Worm (Caenorhabditis elegans): ENCODE data around the gene cyp-33C8.
A peak's percentile ranks its signal among the peaks of the same experiment; 100 is the strongest.

cyp-33C8 gene

ce11 chrV:3812291-3812690 lies 8.9 kb upstream of the cyp-33C8 start, which contains the start of gene scl-12:
scl-12 (plus strand) TSS chrV:3812591.
- TF ChIP-seq ceh-14 (tag; optimal IDR thresholded peaks at IDR 0.05) (no peak), ceh-9 (tag; optimal IDR thresholded peaks at IDR 0.05) (no peak), pat-9 (tag; optimal IDR thresholded peaks at IDR 0.05) (no peak), rnt-1 (tag; optimal IDR thresholded peaks at IDR 0.05) (no peak), ref-2 (tag; optimal IDR thresholded peaks at IDR 0.05) (no peak), ama-1 (optimal IDR thresholded peaks at IDR 0.05) (no peak), dmd-4 (tag; optimal IDR thresholded peaks at IDR 0.05; ENCODE audit: borderline replicate concordance) (no peak)

ce11 chrV:3811541-3811940 lies 8.2 kb upstream of the cyp-33C8 start, which contains the start of gene scl-13:
scl-13 (minus strand) TSS chrV:3811641.
- TF ChIP-seq fkh-10 (GFP tag; optimal IDR thresholded peaks at IDR 0.05) (no peak), elt-4 (tag; optimal IDR thresholded peaks at IDR 0.05) (no peak), eyg-1 (tag; optimal IDR thresholded peaks at IDR 0.05) (no peak), elt-2 (tag; optimal IDR thresholded peaks at IDR 0.05) (no peak), hlh-6 (tag; optimal IDR thresholded peaks at IDR 0.05) (no peak), ceh-31 (tag; optimal IDR thresholded peaks at IDR 0.05) (no peak)

DNA sequence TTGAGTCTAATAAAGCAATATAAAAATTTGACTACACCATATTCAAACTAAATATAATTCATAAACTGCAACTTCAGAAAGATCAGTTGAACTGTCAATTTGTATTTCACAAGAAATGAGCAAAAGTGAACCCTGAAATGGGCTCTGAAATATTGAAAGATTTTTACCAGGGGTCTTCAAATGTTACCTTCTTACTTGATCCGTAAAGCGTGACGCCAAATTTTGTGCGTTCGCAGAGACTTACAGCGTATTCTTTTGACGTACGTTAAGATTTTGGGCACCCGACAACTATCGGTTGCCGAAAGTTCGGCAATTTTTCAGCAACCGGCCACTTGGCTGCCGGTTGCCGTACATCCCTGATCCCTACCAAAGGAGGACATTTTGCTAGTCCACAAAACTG lies 6.7 kb upstream of the cyp-33C8 start:
- TF ChIP-seq gmeb-2 (tag; optimal IDR thresholded peaks at IDR 0.05) (no peak), unc-3 (GFP tag; conservative IDR thresholded peaks at IDR 0.05) (no peak), unc-3 (tag; optimal IDR thresholded peaks at IDR 0.05) (no peak), ttx-3 (tag; optimal IDR thresholded peaks at IDR 0.05) (no peak), che-1 (tag; optimal IDR thresholded peaks at IDR 0.05) (no peak), ceh-14 (tag; optimal IDR thresholded peaks at IDR 0.05) (no peak), ceh-19 (GFP tag; optimal IDR thresholded peaks at IDR 0.05) (no peak), dve-1 (tag; optimal IDR thresholded peaks at IDR 0.05) (no peak), T23F11.4 (GFP tag; optimal IDR thresholded peaks at IDR 0.05) (no peak), pha-4 (tag; optimal IDR thresholded peaks at IDR 0.05) (no peak), tbx-2 (tag; optimal IDR thresholded peaks at IDR 0.05) (no peak), unc-42 (tag; optimal IDR thresholded peaks at IDR 0.05) (no peak)

DNA sequence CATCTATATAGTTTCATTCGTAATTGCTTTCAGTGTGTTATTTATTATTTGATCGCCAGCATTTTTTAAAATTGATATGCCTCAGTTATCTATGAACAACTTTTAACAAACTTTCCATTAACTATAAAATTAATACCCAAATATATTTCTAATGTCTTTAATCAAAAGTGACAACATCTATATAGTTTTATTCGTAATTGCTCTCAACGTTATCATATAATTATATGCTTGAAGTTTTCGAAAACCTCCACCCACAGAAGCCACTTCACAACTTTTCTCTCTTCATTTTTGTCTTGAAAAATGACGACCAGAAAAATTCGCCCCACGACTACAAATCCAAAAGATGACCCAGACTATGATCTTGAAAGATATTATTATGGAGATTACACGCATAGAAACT lies 5.0 kb upstream of the cyp-33C8 start, which contains the start of gene srw-6:
Gene srw-6, plus strand, starts transcription at position 301 of the 400 bp plus-strand sequence.
- TF ChIP-seq nfya-1 (tag; optimal IDR thresholded peaks at IDR 0.05) = no peak
- no peak for TF ChIP-seq pha-2 (tag; optimal IDR thresholded peaks at IDR 0.05)
- no peak for TF ChIP-seq pag-3 (tag; optimal IDR thresholded peaks at IDR 0.05; ENCODE audit: borderline replicate concordance)
- no peak for TF ChIP-seq ceh-22 (tag; optimal IDR thresholded peaks at IDR 0.05)
- TF ChIP-seq K02D7.2 (tag; optimal IDR thresholded peaks at IDR 0.05) = no peak
- TF ChIP-seq nhr-11 (tag; optimal IDR thresholded peaks at IDR 0.05) = no peak
- no peak for TF ChIP-seq hlh-13 (GFP tag; optimal IDR thresholded peaks at IDR 0.05)
- no peak for TF ChIP-seq fax-1 (tag; optimal IDR thresholded peaks at IDR 0.05)
- TF ChIP-seq pqm-1 (tag; optimal IDR thresholded peaks at IDR 0.05) = no peak
- no peak for TF ChIP-seq ceh-48 (tag; optimal IDR thresholded peaks at IDR 0.05)

ce11 chrV:3807846-3808245 lies 4.5 kb upstream of the cyp-33C8 start:
- no peak for TF ChIP-seq ttx-3 (tag; optimal IDR thresholded peaks at IDR 0.05)
- no peak for TF ChIP-seq ceh-34 (tag; optimal IDR thresholded peaks at IDR 0.05)
- peak; percentile 56 for TF ChIP-seq nfya-1 (tag; optimal IDR thresholded peaks at IDR 0.05)

ce11 chrV:3805961-3806360 lies 2.6 kb upstream of the cyp-33C8 start, which contains the start of gene srw-7:
srw-7 (plus strand) TSS chrV:3806261.
- no peak for TF ChIP-seq hlh-6 (tag; optimal IDR thresholded peaks at IDR 0.05)
- TF ChIP-seq unc-55 (GFP tag; optimal IDR thresholded peaks at IDR 0.05) = no peak
